Fruit fly (Drosophila melanogaster) whole organism, embryonic: Measurements from ENCODE around the gene Cby.

Experiments used
- Asciz ChIP-seq: fragments of 200-800 bp; sonication (Bioruptor generic); optimal IDR thresholded peaks from 2 replicates; lab custom pipeline; 2017; ENCODE audit warnings: missing biosample characterization, mild to moderate bottlenecking, missing genetic modification characterization, missing genetic modification reagents
- CG10543 ChIP-seq: fragments of 200-800 bp; sonication (Bioruptor generic); optimal IDR thresholded peaks from 3 replicates; lab custom pipeline; 2017; ENCODE audit warnings: missing biosample characterization, mild to moderate bottlenecking, missing genetic modification characterization, moderate library complexity
- CG12942 ChIP-seq: fragments of 200-800 bp; sonication (Bioruptor generic); optimal IDR thresholded peaks from 3 replicates; lab custom pipeline; 2016; ENCODE audit warnings: missing biosample characterization, missing genetic modification characterization
- CG1603 ChIP-seq: fragments of 200-800 bp; sonication (Bioruptor generic); optimal IDR thresholded peaks from 2 replicates; lab custom pipeline; 2019; ENCODE audit warnings: missing biosample characterization, mild to moderate bottlenecking, missing genetic modification characterization, moderate library complexity
- CG16813 ChIP-seq: fragments of 200-800 bp; sonication (Bioruptor generic); IDR thresholded peaks from 3 replicates; pipeline ENCODE4 v1.3.6; 2022; ENCODE audit warnings: missing biosample characterization, missing genetic modification characterization; ENCODE audit not compliant: partially characterized antibody
- CG16863 ChIP-seq: fragments of 200-800 bp; sonication (Bioruptor generic); optimal IDR thresholded peaks from 3 replicates; lab custom pipeline; 2016; ENCODE audit warnings: missing biosample characterization, missing genetic modification characterization
- CG17328 ChIP-seq: fragments of 200-800 bp; sonication (Bioruptor generic); IDR thresholded peaks from 2 replicates; pipeline ENCODE4 v1.3.6; 2022; ENCODE audit warnings: missing biosample characterization, missing genetic modification characterization
- CG17568 ChIP-seq: fragments of 200-800 bp; sonication (Bioruptor generic); optimal IDR thresholded peaks from 2 replicates; lab custom pipeline; 2018; ENCODE audit warnings: missing biosample characterization, mild to moderate bottlenecking, missing genetic modification characterization, moderate library complexity
- CG17612 ChIP-seq: fragments of 200-800 bp; sonication (Bioruptor generic); IDR thresholded peaks from 2 replicates; pipeline ENCODE4 v1.3.6; 2022; ENCODE audit warnings: missing biosample characterization, missing genetic modification characterization
- CG2120 ChIP-seq: fragments of 200-800 bp; sonication (Bioruptor generic); optimal IDR thresholded peaks from 3 replicates; lab custom pipeline; 2016; ENCODE audit warnings: missing biosample characterization, missing genetic modification characterization
- CG3726 ChIP-seq: fragments of 200-800 bp; sonication (Bioruptor generic); IDR thresholded peaks from 3 replicates; pipeline ENCODE4, ENCODE4 v1.3.6; 2022; ENCODE audit warnings: missing biosample characterization, missing genetic modification characterization
- CG4282 ChIP-seq: fragments of 200-800 bp; sonication (Bioruptor generic); optimal IDR thresholded peaks from 2 replicates; lab custom pipeline; 2016; ENCODE audit warnings: missing biosample characterization, missing genetic modification characterization
- CG4617 ChIP-seq: fragments of 200-800 bp; sonication (Bioruptor generic); optimal IDR thresholded peaks from 3 replicates; lab custom pipeline; 2016; ENCODE audit warnings: missing biosample characterization, missing genetic modification characterization, borderline replicate concordance
- CG4820 ChIP-seq: fragments of 200-800 bp; sonication (Bioruptor generic); optimal IDR thresholded peaks from 3 replicates; lab custom pipeline; 2016; ENCODE audit warnings: missing biosample characterization, missing genetic modification characterization
- CG6254 ChIP-seq: fragments of 200-800 bp; sonication (Bioruptor generic); optimal IDR thresholded peaks from 3 replicates; lab custom pipeline; 2017; ENCODE audit warnings: mild to moderate bottlenecking, missing biosample characterization, missing genetic modification reagents, missing genetic modification characterization
- CG8388 ChIP-seq: fragments of 200-800 bp; sonication (Bioruptor generic); optimal IDR thresholded peaks from 2 replicates; lab custom pipeline; 2019; ENCODE audit warnings: missing biosample characterization, mild to moderate bottlenecking, missing genetic modification characterization, moderate library complexity
- CG9727 ChIP-seq: fragments of 200-800 bp; sonication (Bioruptor generic); optimal IDR thresholded peaks from 3 replicates; lab custom pipeline; 2017; ENCODE audit warnings: missing biosample characterization, mild to moderate bottlenecking, missing genetic modification characterization
- Camta ChIP-seq: fragments of 200-800 bp; sonication (Bioruptor generic); optimal IDR thresholded peaks from 2 replicates; lab custom pipeline; 2016; ENCODE audit warnings: missing biosample characterization, missing genetic modification characterization
- D ChIP-seq, 2 experiments: fragments of 200-800 bp in 1 of 2; fragments of >200 bp in 1 of 2; sonication (Bioruptor generic) in 1 of 2; optimal IDR thresholded peaks; 2 replicates in 1 of 2; 3 replicates in 1 of 2; lab custom pipeline; 2017; ENCODE audit warnings: mild to moderate bottlenecking in 1 of 2, missing biosample characterization in 1 of 2, missing genetic modification characterization in 1 of 2, missing genetic modification reagents in 1 of 2
- Dbx ChIP-seq: fragments of 200-800 bp; sonication (Bioruptor generic); IDR thresholded peaks from 3 replicates; pipeline ENCODE4 v1.3.6; 2022; ENCODE audit warnings: missing biosample characterization, missing genetic modification characterization
- Dll ChIP-seq: fragments of 200-800 bp; sonication (Bioruptor generic); IDR thresholded peaks from 4 replicates; pipeline ENCODE4 v1.3.6; 2022; ENCODE audit warnings: missing biosample characterization, missing genetic modification characterization; ENCODE audit not compliant: partially characterized antibody
- Dp ChIP-seq: fragments of 200-800 bp; sonication (Bioruptor generic); optimal IDR thresholded peaks from 2 replicates; lab custom pipeline; 2018; ENCODE audit warnings: missing biosample characterization, mild to moderate bottlenecking, missing genetic modification characterization, moderate library complexity
- Drgx ChIP-seq: fragments of 200-800 bp; sonication (Bioruptor generic); IDR thresholded peaks from 2 replicates; pipeline ENCODE4 v1.3.6; 2022; ENCODE audit warnings: missing biosample characterization, missing genetic modification characterization
- E2f1 ChIP-seq: fragments of 200-800 bp; sonication (Bioruptor generic); IDR thresholded peaks from 2 replicates; pipeline ENCODE4 v1.3.6; 2022; ENCODE audit warnings: missing biosample characterization, missing genetic modification characterization
- Ets97D ChIP-seq: fragments of 200-800 bp; sonication (Bioruptor generic); optimal IDR thresholded peaks from 3 replicates; lab custom pipeline; 2016; ENCODE audit warnings: missing biosample characterization, missing genetic modification characterization
- HLH4C ChIP-seq: fragments of 200-800 bp; sonication (Bioruptor generic); IDR thresholded peaks from 3 replicates; pipeline ENCODE4 v1.3.6; 2022; ENCODE audit warnings: missing biosample characterization, missing genetic modification characterization; ENCODE audit not compliant: partially characterized antibody
- HLH54F ChIP-seq: fragments of 200-800 bp; sonication (Bioruptor generic); optimal IDR thresholded peaks from 3 replicates; lab custom pipeline; 2016; ENCODE audit warnings: missing biosample characterization, missing genetic modification characterization
- Hr3 ChIP-seq: fragments of 200-800 bp; sonication (Bioruptor generic); optimal IDR thresholded peaks from 3 replicates; lab custom pipeline; 2016; ENCODE audit warnings: missing biosample characterization, missing genetic modification characterization
- NC2β ChIP-seq: fragments of 200-800 bp; sonication (Bioruptor generic); optimal IDR thresholded peaks from 2 replicates; lab custom pipeline; 2016; ENCODE audit warnings: missing biosample characterization, missing genetic modification characterization
- Nf-YB ChIP-seq: fragments of 200-800 bp; sonication (Bioruptor generic); optimal IDR thresholded peaks from 3 replicates; lab custom pipeline; 2019; ENCODE audit warnings: missing biosample characterization, mild to moderate bottlenecking, missing genetic modification characterization, moderate library complexity
- Sin3A ChIP-seq: fragments of >200 bp; optimal IDR thresholded peaks from 2 replicates; lab custom pipeline; 2018
- Ssrp ChIP-seq: fragments of 200-800 bp; sonication (Bioruptor generic); optimal IDR thresholded peaks from 2 replicates; lab custom pipeline; 2018; ENCODE audit warnings: missing biosample characterization, mild to moderate bottlenecking, missing genetic modification characterization, moderate library complexity
- Xrp1 ChIP-seq: fragments of 200-800 bp; sonication (Bioruptor generic); IDR thresholded peaks from 2 replicates; pipeline ENCODE4 v1.3.6; 2022; ENCODE audit warnings: missing biosample characterization, missing genetic modification characterization
- caup ChIP-seq: fragments of 200-800 bp; sonication (Bioruptor generic); optimal IDR thresholded peaks from 3 replicates; lab custom pipeline; 2017; ENCODE audit warnings: missing biosample characterization, mild to moderate bottlenecking, missing genetic modification characterization, moderate library complexity; ENCODE audit not compliant: severe bottlenecking
- esg ChIP-seq: fragments of 200-800 bp; sonication (Bioruptor generic); conservative IDR thresholded peaks from 2 replicates; pipeline ENCODE4 v1.3.6; 2022; ENCODE audit warnings: missing biosample characterization, missing genetic modification characterization
- eyg ChIP-seq: fragments of 200-800 bp; sonication (Bioruptor generic); optimal IDR thresholded peaks from 3 replicates; lab custom pipeline; 2016; ENCODE audit warnings: missing biosample characterization, missing genetic modification characterization
- gcm ChIP-seq: fragments of 200-800 bp; sonication (Bioruptor generic); optimal IDR thresholded peaks from 2 replicates; lab custom pipeline; 2019; ENCODE audit warnings: missing biosample characterization, mild to moderate bottlenecking, missing genetic modification characterization, moderate library complexity
- kni ChIP-seq: fragments of 200-800 bp; sonication (Bioruptor generic); optimal IDR thresholded peaks from 3 replicates; lab custom pipeline; 2017; ENCODE audit warnings: mild to moderate bottlenecking, missing biosample characterization, missing genetic modification reagents, missing genetic modification characterization
- lola ChIP-seq, 3 experiments: fragments of >200 bp in 2 of 3; fragments of 200-800 bp in 1 of 3; sonication (Bioruptor generic) in 1 of 3; optimal IDR thresholded peaks; 2 replicates each; lab custom pipeline; 2017 to 2019; ENCODE audit warnings: missing biosample characterization in 3 of 3, missing genetic modification characterization in 3 of 3, mild to moderate bottlenecking in 1 of 3, moderate library complexity in 1 of 3
- pb ChIP-seq: fragments of 200-800 bp; sonication (Bioruptor generic); optimal IDR thresholded peaks from 3 replicates; lab custom pipeline; 2016; ENCODE audit warnings: missing biosample characterization, missing genetic modification characterization
- repo ChIP-seq: fragments of 200-800 bp; sonication (Bioruptor generic); optimal IDR thresholded peaks from 2 replicates; lab custom pipeline; 2016; ENCODE audit warnings: missing biosample characterization, missing genetic modification characterization
- seq ChIP-seq: fragments of 200-800 bp; sonication (Bioruptor generic); IDR thresholded peaks from 2 replicates; pipeline ENCODE4 v1.3.6; 2022; ENCODE audit warnings: missing biosample characterization, missing genetic modification characterization
- sob ChIP-seq: fragments of 200-800 bp; sonication (Bioruptor generic); IDR thresholded peaks from 2 replicates; pipeline ENCODE4 v1.3.6; 2022; ENCODE audit warnings: missing biosample characterization, missing genetic modification characterization
- tup ChIP-seq: fragments of 200-800 bp; sonication (Bioruptor generic); optimal IDR thresholded peaks from 2 replicates; lab custom pipeline; 2016; ENCODE audit warnings: missing biosample characterization, mild to moderate bottlenecking, missing genetic modification characterization, moderate library complexity
- unc-4 ChIP-seq: fragments of 200-800 bp; sonication (Bioruptor generic); IDR thresholded peaks from 2 replicates; pipeline ENCODE4 v1.3.6; 2022; ENCODE audit warnings: missing biosample characterization, missing genetic modification characterization; ENCODE audit not compliant: partially characterized antibody
- vfl ChIP-seq: fragments of 200-800 bp; sonication (Bioruptor generic); optimal IDR thresholded peaks from 2 replicates; lab custom pipeline; 2016; ENCODE audit warnings: missing biosample characterization, missing genetic modification characterization
- zen2 ChIP-seq: fragments of 200-800 bp; sonication (Bioruptor generic); IDR thresholded peaks from 3 replicates; pipeline ENCODE4 v1.3.6; 2022; ENCODE audit warnings: missing biosample characterization, missing genetic modification characterization; ENCODE audit not compliant: partially characterized antibody

The Cby gene

dm6 chr3R:21856098-21856872, 11.5 kb upstream of the Cby start, which contains the start of gene glec (continued):
- TF ChIP-seq Dbx, result peak; percentile 63; the same call in 1 of the 3 replicates
- TF ChIP-seq CG17612 (GFP tag; lab: Robert Waterston, UW), result no peak
- TF ChIP-seq Dp, result peak; percentile 9
- peak in 1 of 3 experiments; percentile 48 for TF ChIP-seq lola (GFP tag; optimal IDR thresholded peaks at IDR 0.05; lab: Kevin White, UChicago)
- TF ChIP-seq esg, result 0 out of 2 replicates have a peak, but pooled peaks have one; percentile 6
- no peak for TF ChIP-seq Camta (GFP tag; lab: Kevin White, UChicago)
- TF ChIP-seq Drgx (GFP tag; lab: Robert Waterston, UW), result peak; percentile 41; the same call in 1 of the 2 replicates
- TF ChIP-seq CG16813, result peak; percentile 50; the same call in 2 of the 3 replicates
- peak; percentile 45; the same call in 1 of the 2 replicates for TF ChIP-seq CG17328 (GFP tag; lab: Robert Waterston, UW)
- TF ChIP-seq HLH4C (GFP tag; lab: Robert Waterston, UW), result peak; percentile 51
- TF ChIP-seq tup (GFP tag; lab: Kevin White, UChicago), result no peak
- TF ChIP-seq E2f1, result peak; percentile 8; the same call in 1 of the 2 replicates
- TF ChIP-seq sob (GFP tag; lab: Robert Waterston, UW), result peak; percentile 34; the same call in 1 of the 2 replicates
- TF ChIP-seq CG9727 (GFP tag; lab: Kevin White, UChicago), result peak; percentile 1
- TF ChIP-seq pb (GFP tag; lab: Kevin White, UChicago), result peak; percentile 36
- peak; percentile 50; the same call in 1 of the 2 replicates for TF ChIP-seq Xrp1 (GFP tag; lab: Robert Waterston, UW)
- peak; percentile 6 for TF ChIP-seq kni (GFP tag; lab: Kevin White, UChicago)
- peak; percentile 46 for TF ChIP-seq unc-4 (GFP tag; lab: Robert Waterston, UW)
- TF ChIP-seq D (optimal IDR thresholded peaks at IDR 0.05; lab: Kevin White, UChicago), result no peak
- TF ChIP-seq D (GFP tag; optimal IDR thresholded peaks at IDR 0.05; lab: Kevin White, UChicago), result no peak
- TF ChIP-seq CG17568 (GFP tag; lab: Kevin White, UChicago), result no peak
- TF ChIP-seq Nf-YB (GFP tag; lab: Kevin White, UChicago), result no peak
- TF ChIP-seq seq (GFP tag; lab: Robert Waterston, UW), result peak; percentile 50; the same call in 1 of the 2 replicates
- no peak for TF ChIP-seq CG4617 (GFP tag; lab: Kevin White, UChicago)
- peak; percentile 0 for TF ChIP-seq repo (GFP tag; lab: Kevin White, UChicago)
- peak; percentile 4 for TF ChIP-seq Hr3
- no peak for TF ChIP-seq CG16863
- no peak for TF ChIP-seq eyg (GFP tag; lab: Kevin White, UChicago)
- TF ChIP-seq caup (GFP tag; lab: Kevin White, UChicago), result peak; percentile 69
- no peak for TF ChIP-seq CG6254 (GFP tag; lab: Kevin White, UChicago)
- TF ChIP-seq CG1603 (tag; lab: Kevin White, UChicago), result peak; percentile 57
- TF ChIP-seq CG12942, result peak; percentile 16
- no peak for TF ChIP-seq Ets97D (GFP tag; lab: Kevin White, UChicago)
- TF ChIP-seq CG2120, result no peak
- no peak for TF ChIP-seq vfl (GFP tag; lab: Kevin White, UChicago)
- no peak for TF ChIP-seq Dll (GFP tag; lab: Robert Waterston, UW)
- TF ChIP-seq NC2β (GFP tag; lab: Kevin White, UChicago), result peak; percentile 87
- TF ChIP-seq Ssrp, result peak; percentile 47
- TF ChIP-seq CG4820 (GFP tag; lab: Kevin White, UChicago), result no peak
- peak; percentile 4 for TF ChIP-seq gcm (GFP tag; lab: Kevin White, UChicago)
- TF ChIP-seq CG4282 (GFP tag; lab: Kevin White, UChicago), result peak; percentile 26
- no peak for TF ChIP-seq Asciz (GFP tag; lab: Kevin White, UChicago)
- peak; percentile 10 for TF ChIP-seq CG10543 (GFP tag; lab: Kevin White, UChicago)
- no peak for TF ChIP-seq Sin3A (lab: Kevin White, UChicago)
- no peak for TF ChIP-seq CG3726
- TF ChIP-seq HLH54F (GFP tag; lab: Kevin White, UChicago), result peak; percentile 14
- peak; percentile 16 for TF ChIP-seq CG8388 (GFP tag; lab: Kevin White, UChicago)
- peak; percentile 42; the same call in 1 of the 3 replicates for TF ChIP-seq zen2 (GFP tag; lab: Robert Waterston, UW)
